Worm (Caenorhabditis elegans): ENCODE measurements around the gene D1005.2.

The D1005.2 gene

DNA sequence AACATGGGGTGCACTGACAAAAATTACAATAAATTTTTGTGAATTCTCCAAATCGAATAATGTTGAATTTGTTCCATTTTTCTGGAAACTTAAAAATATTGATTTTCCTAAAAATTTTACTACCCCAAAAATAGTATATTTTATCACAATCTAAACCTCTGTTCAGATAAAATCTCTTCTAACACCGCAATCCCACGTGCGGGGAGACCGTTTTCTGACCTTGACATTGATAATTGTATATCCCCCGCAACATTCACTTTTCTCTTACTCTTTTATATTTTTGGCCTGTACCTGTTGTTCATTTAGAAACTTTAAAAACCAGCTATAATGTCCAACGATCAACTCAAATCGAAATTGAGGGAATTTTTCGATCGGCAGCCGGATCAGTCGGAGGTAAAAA lies at the start of gene D1005.2:
Gene D1005.2 (plus strand): TSS at position 230 of the 400 bp plus-strand sequence.
- TF ChIP-seq nhr-23 (tag; optimal IDR thresholded peaks at IDR 0.05) (peak; percentile 63), ZK546.5 (tag; optimal IDR thresholded peaks at IDR 0.05) (no peak), nhr-25 (tag; optimal IDR thresholded peaks at IDR 0.05) (peak; percentile 41), ceh-9 (tag; optimal IDR thresholded peaks at IDR 0.05) (no peak), zag-1 (tag; optimal IDR thresholded peaks at IDR 0.05) (no peak), ceh-28 (tag; optimal IDR thresholded peaks at IDR 0.05) (no peak), fos-1 (tag; optimal IDR thresholded peaks at IDR 0.05) (no peak), ceh-82 (tag; optimal IDR thresholded peaks at IDR 0.05) (no peak)

- TF ChIP-seq egl-5 (tag; optimal IDR thresholded peaks at IDR 0.05): no peak
- no peak for TF ChIP-seq jun-1 (tag; optimal IDR thresholded peaks at IDR 0.05)
- TF ChIP-seq zag-1 (tag; optimal IDR thresholded peaks at IDR 0.05): no peak
- no peak for TF ChIP-seq lin-39 (tag; optimal IDR thresholded peaks at IDR 0.05)
- TF ChIP-seq nhr-43 (tag; optimal IDR thresholded peaks at IDR 0.05; ENCODE audit: poor library complexity, severe bottlenecking): no peak
- TF ChIP-seq eor-1 (tag; optimal IDR thresholded peaks at IDR 0.05): no peak
- TF ChIP-seq fkh-10 (GFP tag; optimal IDR thresholded peaks at IDR 0.05): no peak
- TF ChIP-seq ceh-16 (tag; optimal IDR thresholded peaks at IDR 0.05): no peak
- TF ChIP-seq sea-2 (GFP tag; optimal IDR thresholded peaks at IDR 0.05): no peak
Observed at ce11 chrX:1409224-1409623, 49.6 kb upstream of the D1005.2 start.

ce11 chrX:1410552-1410951 lies 48.3 kb upstream of the D1005.2 start, which contains the start of gene abu-2:
TSS of gene abu-2 (minus strand) at chrX:1410652.
- TF ChIP-seq nhr-23 (tag; optimal IDR thresholded peaks at IDR 0.05) (no peak), lin-39 (tag; optimal IDR thresholded peaks at IDR 0.05) (no peak), pha-4 (tag; optimal IDR thresholded peaks at IDR 0.05) (no peak)

- TF ChIP-seq unc-39 (tag; optimal IDR thresholded peaks at IDR 0.05): no peak
- TF ChIP-seq elt-2 (tag; optimal IDR thresholded peaks at IDR 0.05): no peak
- TF ChIP-seq daf-12 (tag; optimal IDR thresholded peaks at IDR 0.05): no peak
- TF ChIP-seq elt-3 (tag; optimal IDR thresholded peaks at IDR 0.05): no peak
- no peak for TF ChIP-seq ZK546.5 (tag; optimal IDR thresholded peaks at IDR 0.05)
- no peak for TF ChIP-seq eor-1 (tag; optimal IDR thresholded peaks at IDR 0.05)
- TF ChIP-seq fkh-10 (GFP tag; optimal IDR thresholded peaks at IDR 0.05): no peak
- no peak for TF ChIP-seq pqm-1 (tag; optimal IDR thresholded peaks at IDR 0.05)
- TF ChIP-seq nhr-23 (tag; optimal IDR thresholded peaks at IDR 0.05): no peak
- no peak for TF ChIP-seq nhr-76 (tag; optimal IDR thresholded peaks at IDR 0.05)
- no peak for TF ChIP-seq fkh-2 (tag; optimal IDR thresholded peaks at IDR 0.05)
- TF ChIP-seq nhr-67 (tag; optimal IDR thresholded peaks at IDR 0.05): no peak
- TF ChIP-seq ceh-82 (tag; optimal IDR thresholded peaks at IDR 0.05): no peak
- TF ChIP-seq jun-1 (tag; optimal IDR thresholded peaks at IDR 0.05): no peak
- no peak for TF ChIP-seq nhr-43 (tag; optimal IDR thresholded peaks at IDR 0.05; ENCODE audit: poor library complexity, severe bottlenecking)
- TF ChIP-seq ceh-16 (tag; optimal IDR thresholded peaks at IDR 0.05): no peak
Observed at ce11 chrX:1412844-1413243, 46.0 kb upstream of the D1005.2 start, which contains the start of gene srh-19. TSS of gene srh-19 (plus strand) at chrX:1413144.

- TF ChIP-seq pqm-1 (tag; optimal IDR thresholded peaks at IDR 0.05): peak; percentile 38
- peak; percentile 54 for TF ChIP-seq skn-1 (tag; optimal IDR thresholded peaks at IDR 0.05)
- TF ChIP-seq unc-39 (tag; optimal IDR thresholded peaks at IDR 0.05): no peak
- TF ChIP-seq ceh-28 (tag; optimal IDR thresholded peaks at IDR 0.05): no peak
- peak; percentile 62 for TF ChIP-seq elt-2 (tag; optimal IDR thresholded peaks at IDR 0.05)
Observed at ce11 chrX:1416776-1417354, 42.0 kb upstream of the D1005.2 start, which contains the start of the genes F19G12.4 and F19G12.8. TSS of gene F19G12.4 (plus strand) at chrX:1417304. TSS of gene F19G12.8 (plus strand) at chrX:1417320.

DNA sequence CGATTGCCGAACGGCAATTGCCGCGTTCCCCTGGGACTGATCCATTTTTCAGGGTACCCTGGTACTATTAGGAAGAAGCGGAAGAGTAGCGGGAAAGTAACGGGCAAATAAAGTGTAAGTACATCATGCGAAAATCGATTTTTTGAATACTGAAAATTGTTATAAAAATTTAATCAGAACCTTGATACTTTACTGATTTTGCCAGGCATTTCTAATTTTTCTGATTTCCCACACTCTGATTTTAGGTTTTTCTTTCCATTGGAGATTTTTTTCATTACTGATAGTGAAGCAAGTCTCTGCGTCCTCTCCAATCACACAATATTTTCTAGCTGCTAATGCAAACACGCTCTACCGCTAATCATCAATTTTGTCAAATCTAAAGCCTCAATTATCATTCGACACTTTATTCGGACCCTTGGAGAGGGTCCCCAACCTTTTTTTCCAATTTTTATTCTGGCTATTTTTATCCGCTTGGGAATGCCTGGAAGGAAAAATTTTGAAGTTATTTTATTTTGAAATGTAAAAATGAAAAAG lies 39.6 kb upstream of the D1005.2 start, which contains the start of gene F19G12.9:
Gene F19G12.9 (plus strand): TSS at position 51 of the 534 bp plus-strand sequence.
- no peak for TF ChIP-seq jun-1 (tag; optimal IDR thresholded peaks at IDR 0.05)
- TF ChIP-seq lsy-12 (tag; optimal IDR thresholded peaks at IDR 0.05): no peak
- no peak for TF ChIP-seq nhr-76 (tag; optimal IDR thresholded peaks at IDR 0.05)
- peak; percentile 92 for TF ChIP-seq skn-1 (tag; optimal IDR thresholded peaks at IDR 0.05)
- TF ChIP-seq nfya-1 (tag; optimal IDR thresholded peaks at IDR 0.05; ENCODE audit: insufficient read depth): no peak
- no peak for TF ChIP-seq snpc-4 (tag; optimal IDR thresholded peaks at IDR 0.05)
- no peak for TF ChIP-seq lin-15B (tag; optimal IDR thresholded peaks at IDR 0.05)
- peak; percentile 14 for TF ChIP-seq pha-4 (tag; optimal IDR thresholded peaks at IDR 0.05)
- peak; percentile 43 for TF ChIP-seq elt-2 (tag; optimal IDR thresholded peaks at IDR 0.05)
- TF ChIP-seq aly-2 (tag; optimal IDR thresholded peaks at IDR 0.05): no peak
- TF ChIP-seq nhr-237 (tag; optimal IDR thresholded peaks at IDR 0.05): no peak
- no peak for TF ChIP-seq unc-62 (GFP tag; optimal IDR thresholded peaks at IDR 0.05)
- no peak for TF ChIP-seq ceh-16 (tag; optimal IDR thresholded peaks at IDR 0.05)
